Worm (Caenorhabditis elegans) whole organism, L1 larva: ENCODE results near the gene gst-23.

Source experiments
- blmp-1 ChIP-seq: fragments of 150-350 bp; optimal IDR thresholded peaks from 2 replicates; lab custom pipeline; 2014; ENCODE audit warnings: missing biosample characterization, missing genetic modification characterization
- dpl-1 ChIP-seq, 3 experiments: fragments of 150-350 bp in 2 of 3; sonication (generic microtip) in 1 of 3; optimal IDR thresholded peaks; 2 replicates each; lab custom pipeline; 2014 to 2017; ENCODE audit warnings: missing biosample characterization in 3 of 3, missing genetic modification characterization in 3 of 3, missing genetic modification reagents in 3 of 3
- nhr-28 ChIP-seq: fragments of 150-350 bp; optimal IDR thresholded peaks from 2 replicates; lab custom pipeline; 2014; ENCODE audit warnings: missing biosample characterization, missing genetic modification characterization
- snpc-4 ChIP-seq: fragments of 150-350 bp; optimal IDR thresholded peaks from 2 replicates; lab custom pipeline; 2014; ENCODE audit warnings: missing biosample characterization, missing genetic modification characterization

- TF ChIP-seq snpc-4 (no peak), nhr-28 (tag; lab: Kevin White, UChicago) (no peak), blmp-1 (tag; lab: Kevin White, UChicago) (no peak), dpl-1 (GFP tag; optimal IDR thresholded peaks at IDR 0.05; lab: Kevin White, UChicago) (no peak)
These were observed 14.2 kb downstream of the gst-23 start, which contains the start of gene T28A11.22 for ce11 chrV:3257277-3257676.
